Worm (Caenorhabditis elegans) whole organism, L1 larva: Measurements from ENCODE around the gene C16C8.14.

Source experiments
- C04F5.9 ChIP-seq: sonication (generic microtip); optimal IDR thresholded peaks from 2 replicates; lab custom pipeline; 2016; ENCODE audit warnings: missing genetic modification characterization, missing compliant biosample characterization
- C34B4.2 ChIP-seq: sonication (generic microtip); optimal IDR thresholded peaks from 2 replicates; lab custom pipeline; 2017; ENCODE audit warnings: mild to moderate bottlenecking, missing genetic modification characterization, missing compliant biosample characterization
- Y116A8C.19 ChIP-seq: sonication (generic microtip); optimal IDR thresholded peaks from 2 replicates; lab custom pipeline; 2016; ENCODE audit warnings: missing compliant biosample characterization, missing genetic modification characterization, borderline replicate concordance
- aha-1 ChIP-seq: fragments of 150-350 bp; optimal IDR thresholded peaks from 2 replicates; lab custom pipeline; 2014; ENCODE audit warnings: missing biosample characterization, missing genetic modification characterization
- blmp-1 ChIP-seq: fragments of 150-350 bp; optimal IDR thresholded peaks from 2 replicates; lab custom pipeline; 2014; ENCODE audit warnings: missing biosample characterization, missing genetic modification characterization
- ceh-88 ChIP-seq: fragments of 200-800 bp; sonication (Bioruptor generic); IDR thresholded peaks from 2 replicates; pipeline ENCODE4 v1.3.6; 2022; ENCODE audit warnings: missing genetic modification characterization, missing compliant biosample characterization
- dsc-1 ChIP-seq: sonication (generic microtip); optimal IDR thresholded peaks from 2 replicates; lab custom pipeline; 2016; ENCODE audit warnings: mild to moderate bottlenecking, missing genetic modification characterization, missing compliant biosample characterization
- efl-1 ChIP-seq, 4 experiments: fragments of 150-350 bp; optimal IDR thresholded peaks in 3 of 4; peaks in 1 of 4; 1 replicate in 1 of 4; 2 replicates in 3 of 4; lab custom pipeline; 2014; ENCODE audit warnings: missing biosample characterization in 2 of 4, missing genetic modification characterization in 2 of 4, missing genetic modification reagents in 2 of 4
- efl-3 ChIP-seq: fragments of 200-800 bp; sonication (Bioruptor generic); optimal IDR thresholded peaks from 2 replicates; lab custom pipeline; 2018; ENCODE audit warnings: mild to moderate bottlenecking, missing genetic modification characterization, missing compliant biosample characterization
- egl-13 ChIP-seq: sonication (generic microtip); optimal IDR thresholded peaks from 2 replicates; lab custom pipeline; 2016; ENCODE audit warnings: missing genotype, missing genetic modification reagents, missing genetic modification characterization, missing compliant biosample characterization
- egl-27 ChIP-seq, 2 experiments: fragments of 150-350 bp in 1 of 2; sonication (generic microtip); optimal IDR thresholded peaks; 3 replicates each; lab custom pipeline; 2017 to 2018; ENCODE audit warnings: missing biosample characterization in 2 of 2, missing genetic modification characterization in 2 of 2, missing genetic modification reagents in 2 of 2
- elt-2 ChIP-seq: sonication (generic microtip); optimal IDR thresholded peaks from 2 replicates; lab custom pipeline; 2016; ENCODE audit warnings: missing genetic modification characterization, mild to moderate bottlenecking, inconsistent platforms, missing compliant biosample characterization, missing genetic modification reagents
- fkh-10 ChIP-seq: sonication (generic microtip); optimal IDR thresholded peaks from 2 replicates; lab custom pipeline; 2017; ENCODE audit warnings: missing biosample characterization, missing genetic modification reagents, missing genetic modification characterization
- fos-1 ChIP-seq: fragments of 150-350 bp; optimal IDR thresholded peaks from 2 replicates; lab custom pipeline; 2014; ENCODE audit warnings: missing biosample characterization, missing genetic modification characterization
- grh-1 ChIP-seq: fragments of 200-800 bp; sonication (Bioruptor generic); IDR thresholded peaks from 2 replicates; pipeline ENCODE4 v1.3.6; 2022; ENCODE audit warnings: missing genetic modification reagents, missing genetic modification characterization, missing compliant biosample characterization
- hlh-17 ChIP-seq: fragments of 200-800 bp; sonication (Bioruptor generic); optimal IDR thresholded peaks from 2 replicates; lab custom pipeline; 2018; ENCODE audit warnings: missing genetic modification characterization, mild to moderate bottlenecking, missing compliant biosample characterization, moderate library complexity, borderline replicate concordance
- hpl-2 ChIP-seq: fragments of 150-350 bp; optimal IDR thresholded peaks from 2 replicates; lab custom pipeline; 2014; ENCODE audit warnings: missing biosample characterization, missing genetic modification reagents, missing genetic modification characterization
- irx-1 ChIP-seq: sonication (generic microtip); optimal IDR thresholded peaks from 2 replicates; lab custom pipeline; 2016; ENCODE audit warnings: missing genetic modification characterization, missing compliant biosample characterization
- lin-13 ChIP-seq: fragments of 150-350 bp; optimal IDR thresholded peaks from 2 replicates; lab custom pipeline; 2014; ENCODE audit warnings: missing biosample characterization, missing genetic modification reagents, missing genetic modification characterization
- lin-14 ChIP-seq: fragments of 200-800 bp; sonication (Bioruptor generic); optimal IDR thresholded peaks from 2 replicates; lab custom pipeline; 2018; ENCODE audit warnings: mild to moderate bottlenecking, missing genetic modification characterization, moderate library complexity, missing compliant biosample characterization
- lin-35 ChIP-seq, 2 experiments: fragments of 150-350 bp; optimal IDR thresholded peaks; 2 replicates each; lab custom pipeline; 2014; ENCODE audit warnings: missing biosample characterization in 2 of 2, missing genetic modification characterization in 2 of 2, missing genetic modification reagents in 2 of 2
- lir-3 ChIP-seq: sonication (generic microtip); optimal IDR thresholded peaks from 2 replicates; lab custom pipeline; 2016; ENCODE audit warnings: mild to moderate bottlenecking, missing genetic modification characterization, moderate library complexity, missing compliant biosample characterization; ENCODE audit not compliant: poor library complexity
- mef-2 ChIP-seq: fragments of 150-350 bp; optimal IDR thresholded peaks from 2 replicates; lab custom pipeline; 2014; ENCODE audit warnings: missing biosample characterization, missing genetic modification characterization
- nhr-11 ChIP-seq: fragments of 150-350 bp; optimal IDR thresholded peaks from 2 replicates; lab custom pipeline; 2014; ENCODE audit warnings: missing biosample characterization, missing genetic modification characterization
- nhr-19 ChIP-seq: fragments of 200-800 bp; sonication (Bioruptor generic); conservative IDR thresholded peaks from 2 replicates; pipeline ENCODE4 v1.3.6; 2022; ENCODE audit warnings: missing genetic modification characterization, missing compliant biosample characterization
- nhr-237 ChIP-seq: fragments of 150-350 bp; optimal IDR thresholded peaks from 2 replicates; lab custom pipeline; 2014; ENCODE audit warnings: missing biosample characterization, missing genetic modification characterization
- nhr-71 ChIP-seq: sonication (generic microtip); optimal IDR thresholded peaks from 2 replicates; lab custom pipeline; 2016; ENCODE audit warnings: mild to moderate bottlenecking, missing genetic modification characterization, moderate library complexity, missing compliant biosample characterization
- pag-3 ChIP-seq: sonication (generic microtip); optimal IDR thresholded peaks from 2 replicates; lab custom pipeline; 2017; ENCODE audit warnings: missing genetic modification characterization, mild to moderate bottlenecking, missing compliant biosample characterization, antibody characterized with exemption, borderline replicate concordance; ENCODE audit not compliant: insufficient read depth
- pqm-1 ChIP-seq: sonication (generic microtip); optimal IDR thresholded peaks from 3 replicates; lab custom pipeline; 2017; ENCODE audit warnings: missing biosample characterization, missing genetic modification characterization
- snpc-4 ChIP-seq: fragments of 150-350 bp; optimal IDR thresholded peaks from 2 replicates; lab custom pipeline; 2014; ENCODE audit warnings: missing biosample characterization, missing genetic modification characterization
- snu-23 ChIP-seq: sonication (generic microtip); optimal IDR thresholded peaks from 2 replicates; lab custom pipeline; 2016; ENCODE audit warnings: missing genetic modification characterization, missing compliant biosample characterization
- tlp-1 ChIP-seq: fragments of 150-350 bp; optimal IDR thresholded peaks from 2 replicates; lab custom pipeline; 2014; ENCODE audit warnings: missing biosample characterization, missing genetic modification characterization
- unc-30 ChIP-seq: sonication (generic microtip); optimal IDR thresholded peaks from 2 replicates; lab custom pipeline; 2017; ENCODE audit warnings: missing biosample characterization, missing genetic modification characterization
- unc-62 ChIP-seq: fragments of 150-350 bp; optimal IDR thresholded peaks from 2 replicates; lab custom pipeline; 2014; ENCODE audit warnings: missing biosample characterization, missing genetic modification reagents, missing genetic modification characterization
- unc-86 ChIP-seq: sonication (generic microtip); optimal IDR thresholded peaks from 2 replicates; lab custom pipeline; 2016; ENCODE audit warnings: missing genetic modification characterization, missing compliant biosample characterization
- vab-15 ChIP-seq: sonication (generic microtip); optimal IDR thresholded peaks from 2 replicates; lab custom pipeline; 2017; ENCODE audit warnings: missing genotype, mild to moderate bottlenecking, missing genetic modification characterization, missing compliant biosample characterization
- zip-4 ChIP-seq: fragments of 200-800 bp; sonication (Bioruptor generic); optimal IDR thresholded peaks from 2 replicates; lab custom pipeline; 2018; ENCODE audit warnings: mild to moderate bottlenecking, missing genetic modification characterization, moderate library complexity, missing compliant biosample characterization
- ztf-11 ChIP-seq, 2 experiments: sonication (generic microtip); optimal IDR thresholded peaks; 2 replicates each; lab custom pipeline; 2016 to 2017; ENCODE audit warnings: missing genetic modification characterization in 2 of 2, missing biosample characterization in 1 of 2, missing compliant biosample characterization in 1 of 2

Gene C16C8.14

DNA sequence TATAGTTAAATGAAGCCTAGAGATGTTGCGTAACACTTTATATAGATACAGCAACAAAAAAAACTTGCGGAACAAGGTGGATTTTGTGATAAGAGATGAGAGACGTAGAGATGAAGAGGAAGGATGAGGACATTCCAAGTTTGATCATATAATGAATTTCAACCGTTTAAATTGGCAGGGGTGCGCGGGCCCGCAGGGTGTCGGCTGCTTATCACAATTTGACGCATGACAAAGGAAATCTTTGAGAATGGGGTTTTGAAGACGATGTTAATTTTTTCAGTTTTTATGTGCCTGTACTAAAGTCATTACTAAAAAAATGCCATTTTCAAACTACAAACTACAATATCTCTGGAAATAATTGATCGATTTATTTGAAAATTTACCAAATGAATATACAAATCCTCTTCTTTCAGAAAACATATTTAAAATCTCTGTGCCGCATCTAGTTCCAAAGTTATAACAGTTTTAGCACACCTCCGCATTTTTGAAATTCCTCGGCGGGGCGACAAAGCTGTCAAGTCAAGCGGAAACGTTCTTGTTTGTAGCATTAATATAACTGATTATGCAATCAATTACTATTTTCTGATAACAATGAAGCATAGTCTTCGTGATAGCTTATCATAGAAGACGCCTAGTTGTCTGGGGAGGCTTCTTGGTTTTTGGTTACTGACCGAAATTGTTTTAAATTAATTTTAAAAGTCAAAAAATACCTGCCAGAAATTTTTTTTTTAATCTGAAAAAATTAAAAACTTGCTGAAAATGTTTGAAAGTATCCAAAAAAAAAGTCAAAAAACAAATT, 9.6 kb upstream of the C16C8.14 start:
- TF ChIP-seq nhr-19 (GFP tag; lab: Robert Waterston, UW) (no peak), tlp-1 (tag; lab: Kevin White, UChicago) (peak; percentile 57), snpc-4 (tag; lab: Kevin White, UChicago) (peak; percentile 59), lin-13 (no peak), lin-14 (GFP tag; lab: Kevin White, UChicago) (no peak), pqm-1 (no peak), elt-2 (tag; lab: Kevin White, UChicago) (peak; percentile 86)

DNA sequence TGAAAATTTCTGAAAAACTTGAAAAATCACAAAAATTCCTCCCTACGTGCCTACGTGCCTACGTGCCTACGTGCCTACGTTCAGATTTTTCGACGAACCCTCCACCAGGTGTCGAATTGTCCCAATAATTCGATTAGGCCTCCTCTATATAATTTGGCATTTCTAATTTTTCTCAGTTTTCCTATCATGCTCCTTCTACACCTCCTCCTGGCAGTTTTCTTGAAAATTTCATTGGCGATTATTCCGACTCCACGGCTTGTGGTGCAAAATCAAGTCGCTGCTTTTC, 9.0 kb upstream of the C16C8.14 start, which contains the start of gene C16C8.17:
Gene C16C8.17 (plus strand): TSS at position 187 of the 286 bp plus-strand sequence.
- no peak for TF ChIP-seq irx-1
- TF ChIP-seq egl-13 (tag; lab: Kevin White, UChicago) = no peak
- TF ChIP-seq pqm-1 = no peak
- no peak for TF ChIP-seq Y116A8C.19 (tag; lab: Kevin White, UChicago)
- TF ChIP-seq dsc-1 (tag; lab: Kevin White, UChicago) = no peak
- TF ChIP-seq unc-62 = no peak
- TF ChIP-seq lin-35 (GFP tag; optimal IDR thresholded peaks at IDR 0.05; lab: Kevin White, UChicago) = no peak
- TF ChIP-seq hlh-17 (GFP tag; lab: Kevin White, UChicago) = no peak
- no peak for TF ChIP-seq unc-86 (tag; lab: Kevin White, UChicago)
- TF ChIP-seq unc-30 (tag; lab: Kevin White, UChicago) = no peak
- TF ChIP-seq C34B4.2 (tag; lab: Kevin White, UChicago) = no peak
- TF ChIP-seq nhr-11 = no peak
- no peak for TF ChIP-seq blmp-1 (tag; lab: Kevin White, UChicago)
- TF ChIP-seq fos-1 = no peak

ce11 chrII:3441377-3441776, 8.2 kb upstream of the C16C8.14 start, which contains the start of gene C16C8.27:
C16C8.27 (plus strand) TSS chrII:3441677.
- no peak for TF ChIP-seq ceh-88 (GFP tag; lab: Robert Waterston, UW)
- TF ChIP-seq grh-1 = no peak

DNA sequence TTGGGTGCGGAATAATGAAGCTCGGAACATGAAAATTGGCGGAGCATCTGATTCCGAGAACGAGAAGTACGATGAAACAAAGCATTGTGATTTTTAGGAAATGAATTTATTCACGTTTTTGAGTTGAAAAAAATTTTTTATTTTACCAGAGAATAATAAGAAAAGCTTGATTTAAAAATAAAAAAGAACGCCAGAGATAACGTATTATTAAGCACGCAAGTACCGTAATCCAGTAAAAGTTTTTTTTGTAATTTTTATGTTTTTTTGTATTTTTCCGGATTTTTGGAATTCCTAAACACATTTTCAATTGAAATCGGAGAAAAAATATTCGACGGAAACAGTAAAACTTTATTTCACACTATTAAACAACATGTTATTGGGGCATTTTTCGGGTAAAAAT, 6.5 kb upstream of the C16C8.14 start, which contains the start of gene C16C8.22:
Gene C16C8.22 (minus strand): TSS at position 101 of the 400 bp plus-strand sequence.
- no peak for TF ChIP-seq aha-1 (tag; lab: Kevin White, UChicago)
- no peak for TF ChIP-seq dsc-1 (tag; lab: Kevin White, UChicago)

ce11 chrII:3444280-3444679, 5.3 kb upstream of the C16C8.14 start, which contains the start of gene C16C8.4:
C16C8.4 (minus strand) TSS chrII:3444380.
- TF ChIP-seq Y116A8C.19 (tag; lab: Kevin White, UChicago) = no peak
- no peak for TF ChIP-seq snu-23

ce11 chrII:3445285-3445806, 4.3 kb upstream of the C16C8.14 start, which contains the start of the genes C16C8.5 and C16C8.16:
C16C8.5 (minus strand) TSS chrII:3445385.
C16C8.16 (plus strand) TSS chrII:3445756.
- TF ChIP-seq ztf-11 (tag; optimal IDR thresholded peaks at IDR 0.05; lab: Kevin White, UChicago) = no peak
- TF ChIP-seq egl-27 (tag; optimal IDR thresholded peaks at IDR 0.05; lab: Kevin White, UChicago) = no peak
- TF ChIP-seq efl-3 (GFP tag; lab: Kevin White, UChicago) = no peak
- TF ChIP-seq fkh-10 = no peak
- TF ChIP-seq hpl-2 (GFP tag; lab: Kevin White, UChicago) = no peak
- no peak for TF ChIP-seq pag-3 (tag; lab: Kevin White, UChicago)
- no peak for TF ChIP-seq vab-15 (tag; lab: Kevin White, UChicago)
- TF ChIP-seq zip-4 (GFP tag; lab: Kevin White, UChicago) = no peak
- no peak for TF ChIP-seq nhr-71 (tag; lab: Kevin White, UChicago)
- TF ChIP-seq hlh-17 (GFP tag; lab: Kevin White, UChicago) = no peak
- TF ChIP-seq C04F5.9 (tag; lab: Kevin White, UChicago) = no peak
- TF ChIP-seq lir-3 = no peak
- no peak for TF ChIP-seq efl-1 (optimal IDR thresholded peaks at IDR 0.05; lab: Kevin White, UChicago)
- no peak for TF ChIP-seq efl-1 (GFP tag; optimal IDR thresholded peaks at IDR 0.05 in 1 of 2; lab: Kevin White, UChicago)
- no peak for TF ChIP-seq nhr-237 (tag; lab: Kevin White, UChicago)
- TF ChIP-seq mef-2 (tag; lab: Kevin White, UChicago) = no peak
- TF ChIP-seq, all 84 proteins: peak for 0
